Fruit fly (Drosophila melanogaster) whole organism, embryonic: Measurements from ENCODE around the gene Cpr65Av.

Experiments
- Blimp-1 ChIP-seq: fragments of 200-800 bp; sonication (Bioruptor generic); optimal IDR thresholded peaks from 3 replicates; lab custom pipeline; 2018; ENCODE audit warnings: missing biosample characterization, missing genetic modification characterization, mild to moderate bottlenecking, moderate library complexity, missing genetic modification reagents
- CG10267 ChIP-seq: fragments of 200-800 bp; sonication (Bioruptor generic); optimal IDR thresholded peaks from 2 replicates; lab custom pipeline; 2018; ENCODE audit warnings: missing biosample characterization, mild to moderate bottlenecking, missing genetic modification characterization, moderate library complexity
- CG11398 ChIP-seq: fragments of 200-800 bp; sonication (Bioruptor generic); optimal IDR thresholded peaks from 2 replicates; lab custom pipeline; 2016; ENCODE audit warnings: missing biosample characterization, missing genetic modification characterization
- CG11504 ChIP-seq: fragments of 200-800 bp; sonication (Bioruptor generic); optimal IDR thresholded peaks from 3 replicates; lab custom pipeline; 2019; ENCODE audit warnings: missing biosample characterization, mild to moderate bottlenecking, missing genetic modification characterization, moderate library complexity
- CG12155 ChIP-seq: fragments of 200-800 bp; sonication (Bioruptor generic); optimal IDR thresholded peaks from 3 replicates; lab custom pipeline; 2016; ENCODE audit warnings: missing biosample characterization, missing genetic modification characterization
- CG12659 ChIP-seq: fragments of 200-800 bp; sonication (Bioruptor generic); optimal IDR thresholded peaks from 3 replicates; lab custom pipeline; 2017; ENCODE audit warnings: mild to moderate bottlenecking, missing biosample characterization, missing genetic modification reagents, missing genetic modification characterization
- CG12769 ChIP-seq: fragments of 200-800 bp; sonication (Bioruptor generic); optimal IDR thresholded peaks from 2 replicates; lab custom pipeline; 2019; ENCODE audit warnings: missing biosample characterization, mild to moderate bottlenecking, missing genetic modification characterization, moderate library complexity
- CG13894 ChIP-seq: fragments of 200-800 bp; sonication (Bioruptor generic); optimal IDR thresholded peaks from 3 replicates; lab custom pipeline; 2018; ENCODE audit warnings: missing biosample characterization, mild to moderate bottlenecking, missing genetic modification characterization, moderate library complexity
- CG14441 ChIP-seq: fragments of 200-800 bp; sonication (Bioruptor generic); IDR thresholded peaks from 2 replicates; pipeline ENCODE4 v1.3.6; 2022; ENCODE audit warnings: missing biosample characterization, missing genetic modification characterization
- CG2129 ChIP-seq: fragments of 200-800 bp; sonication (Bioruptor generic); IDR thresholded peaks from 2 replicates; pipeline ENCODE4 v1.3.6; 2022; ENCODE audit warnings: missing biosample characterization, missing genetic modification characterization; ENCODE audit not compliant: partially characterized antibody
- CG2678 ChIP-seq: fragments of 200-800 bp; sonication (Bioruptor generic); optimal IDR thresholded peaks from 3 replicates; lab custom pipeline; 2019; ENCODE audit warnings: missing biosample characterization, mild to moderate bottlenecking, missing genetic modification characterization, moderate library complexity
- CG43689 ChIP-seq: fragments of 200-800 bp; sonication (Bioruptor generic); IDR thresholded peaks from 2 replicates; pipeline ENCODE4 v1.3.6; 2022; ENCODE audit warnings: missing biosample characterization, missing genetic modification characterization
- CG6254 ChIP-seq: fragments of 200-800 bp; sonication (Bioruptor generic); optimal IDR thresholded peaks from 3 replicates; lab custom pipeline; 2017; ENCODE audit warnings: mild to moderate bottlenecking, missing biosample characterization, missing genetic modification reagents, missing genetic modification characterization
- CG7271 ChIP-seq: fragments of 200-800 bp; sonication (Bioruptor generic); optimal IDR thresholded peaks from 2 replicates; lab custom pipeline; 2018; ENCODE audit warnings: missing biosample characterization, mild to moderate bottlenecking, missing genetic modification characterization, moderate library complexity
- CG7556 ChIP-seq: fragments of 200-800 bp; sonication (Bioruptor generic); optimal IDR thresholded peaks from 2 replicates; lab custom pipeline; 2017; ENCODE audit warnings: missing biosample characterization, mild to moderate bottlenecking, missing genetic modification characterization
- CG7839 ChIP-seq: fragments of 200-800 bp; sonication (Bioruptor generic); optimal IDR thresholded peaks from 3 replicates; lab custom pipeline; 2018; ENCODE audit warnings: missing biosample characterization, mild to moderate bottlenecking, missing genetic modification characterization, moderate library complexity
- CG9932 ChIP-seq: fragments of 200-800 bp; sonication (Bioruptor generic); IDR thresholded peaks from 2 replicates; pipeline ENCODE4 v1.3.6; 2022; ENCODE audit warnings: missing biosample characterization, missing genetic modification characterization
- Dfd ChIP-seq, 2 experiments: fragments of >200 bp; optimal IDR thresholded peaks; 2 replicates each; lab custom pipeline; 2017; ENCODE audit warnings: missing biosample characterization in 2 of 2, missing genetic modification characterization in 2 of 2
- Dp ChIP-seq: fragments of 200-800 bp; sonication (Bioruptor generic); optimal IDR thresholded peaks from 2 replicates; lab custom pipeline; 2018; ENCODE audit warnings: missing biosample characterization, mild to moderate bottlenecking, missing genetic modification characterization, moderate library complexity
- Eip74EF ChIP-seq, 2 experiments: fragments of 200-800 bp in 1 of 2; fragments of >200 bp in 1 of 2; sonication (Bioruptor generic) in 1 of 2; optimal IDR thresholded peaks; 2 replicates each; lab custom pipeline; 2017 to 2019; ENCODE audit warnings: missing biosample characterization in 2 of 2, missing genetic modification characterization in 2 of 2, mild to moderate bottlenecking in 1 of 2, moderate library complexity in 1 of 2
- HmgD ChIP-seq: fragments of 200-800 bp; sonication (Bioruptor generic); optimal IDR thresholded peaks from 3 replicates; lab custom pipeline; 2016; ENCODE audit warnings: missing biosample characterization, missing genetic modification characterization
- HmgZ ChIP-seq: fragments of 200-800 bp; sonication (Bioruptor generic); optimal IDR thresholded peaks from 2 replicates; lab custom pipeline; 2018; ENCODE audit warnings: missing biosample characterization, mild to moderate bottlenecking, missing genetic modification characterization
- Lim3 ChIP-seq: fragments of 200-800 bp; sonication (Bioruptor generic); IDR thresholded peaks from 2 replicates; pipeline ENCODE4 v1.3.6; 2022; ENCODE audit warnings: missing biosample characterization, missing genetic modification characterization
- Med ChIP-seq: fragments of 200-800 bp; sonication (Bioruptor generic); peaks from one replicate; lab custom pipeline; 2016; ENCODE audit warnings: missing biosample characterization, missing genetic modification characterization, mild to moderate bottlenecking, inconsistent platforms, moderate library complexity
- Nf-YB ChIP-seq: fragments of 200-800 bp; sonication (Bioruptor generic); optimal IDR thresholded peaks from 3 replicates; lab custom pipeline; 2019; ENCODE audit warnings: missing biosample characterization, mild to moderate bottlenecking, missing genetic modification characterization, moderate library complexity
- Oli ChIP-seq: fragments of 200-800 bp; sonication (Bioruptor generic); optimal IDR thresholded peaks from 2 replicates; lab custom pipeline; 2018; ENCODE audit warnings: missing biosample characterization, mild to moderate bottlenecking, missing genetic modification characterization, moderate library complexity
- Pdp1 ChIP-seq, 2 experiments: fragments of 200-800 bp; sonication (Bioruptor generic); optimal IDR thresholded peaks; 3 replicates each; lab custom pipeline; 2016; ENCODE audit warnings: missing biosample characterization in 2 of 2, missing genetic modification characterization in 2 of 2, mild to moderate bottlenecking in 1 of 2, moderate library complexity in 1 of 2
- Spps ChIP-seq: fragments of 200-800 bp; sonication (Bioruptor generic); optimal IDR thresholded peaks from 2 replicates; lab custom pipeline; 2018; ENCODE audit warnings: missing biosample characterization, mild to moderate bottlenecking, missing genetic modification characterization
- YL-1 ChIP-seq: fragments of 200-800 bp; sonication (Bioruptor generic); optimal IDR thresholded peaks from 3 replicates; lab custom pipeline; 2017; ENCODE audit warnings: missing biosample characterization, mild to moderate bottlenecking, missing genetic modification characterization
- abd-A ChIP-seq: fragments of 200-800 bp; sonication (Bioruptor generic); optimal IDR thresholded peaks from 3 replicates; lab custom pipeline; 2019; ENCODE audit warnings: missing biosample characterization, mild to moderate bottlenecking, missing genetic modification characterization, moderate library complexity
- chinmo ChIP-seq: fragments of 200-800 bp; sonication (Bioruptor generic); IDR thresholded peaks from 4 replicates; pipeline ENCODE4 v1.3.6; 2022; ENCODE audit warnings: missing biosample characterization, missing genetic modification characterization; ENCODE audit not compliant: partially characterized antibody
- cwo ChIP-seq: fragments of 200-800 bp; sonication (Bioruptor generic); optimal IDR thresholded peaks from 3 replicates; lab custom pipeline; 2017; ENCODE audit warnings: missing biosample characterization, missing genetic modification characterization, mild to moderate bottlenecking, moderate library complexity, missing genetic modification reagents
- gem ChIP-seq: fragments of 200-800 bp; sonication (Bioruptor generic); optimal IDR thresholded peaks from 2 replicates; lab custom pipeline; 2019; ENCODE audit warnings: missing biosample characterization, mild to moderate bottlenecking, missing genetic modification characterization, moderate library complexity
- grau ChIP-seq: fragments of 200-800 bp; optimal IDR thresholded peaks from 3 replicates; lab custom pipeline; 2019; ENCODE audit warnings: missing biosample characterization, mild to moderate bottlenecking, missing genetic modification characterization, moderate library complexity
- grn ChIP-seq: fragments of 200-800 bp; sonication (Bioruptor generic); optimal IDR thresholded peaks from 3 replicates; lab custom pipeline; 2017; ENCODE audit warnings: missing biosample characterization, missing genetic modification characterization
- hbn ChIP-seq: fragments of 200-800 bp; sonication (Bioruptor generic); IDR thresholded peaks from 2 replicates; pipeline ENCODE4 v1.3.6; 2022; ENCODE audit warnings: missing biosample characterization, missing genetic modification characterization; ENCODE audit not compliant: partially characterized antibody
- pho ChIP-seq: fragments of 200-800 bp; sonication (Bioruptor generic); optimal IDR thresholded peaks from 2 replicates; lab custom pipeline; 2016; ENCODE audit warnings: missing biosample characterization, missing genetic modification characterization
- pros ChIP-seq: fragments of 200-800 bp; sonication (Bioruptor generic); optimal IDR thresholded peaks from 3 replicates; lab custom pipeline; 2019; ENCODE audit warnings: missing biosample characterization, mild to moderate bottlenecking, missing genetic modification characterization, moderate library complexity
- repo ChIP-seq: fragments of 200-800 bp; sonication (Bioruptor generic); optimal IDR thresholded peaks from 2 replicates; lab custom pipeline; 2016; ENCODE audit warnings: missing biosample characterization, missing genetic modification characterization
- row ChIP-seq: fragments of 200-800 bp; sonication (Bioruptor generic); IDR thresholded peaks from 3 replicates; pipeline ENCODE4 v1.3.6; 2022; ENCODE audit warnings: missing biosample characterization, missing genetic modification characterization
- salm ChIP-seq: fragments of 200-800 bp; sonication (Bioruptor generic); optimal IDR thresholded peaks from 2 replicates; lab custom pipeline; 2018; ENCODE audit warnings: missing biosample characterization, mild to moderate bottlenecking, missing genetic modification characterization
- sd ChIP-seq: fragments of 200-800 bp; sonication (Bioruptor generic); optimal IDR thresholded peaks from 3 replicates; lab custom pipeline; 2018; ENCODE audit warnings: missing biosample characterization, mild to moderate bottlenecking, missing genetic modification characterization, moderate library complexity
- sens ChIP-seq: fragments of 200-800 bp; sonication (Bioruptor generic); peaks from one replicate; lab custom pipeline; 2016; ENCODE audit warnings: missing biosample characterization, missing genetic modification characterization
- stc ChIP-seq: fragments of 200-800 bp; sonication (Bioruptor generic); IDR thresholded peaks from 2 replicates; pipeline ENCODE4 v1.3.6; 2022; ENCODE audit warnings: missing biosample characterization, missing genetic modification characterization
- unpg ChIP-seq: fragments of 200-800 bp; sonication (Bioruptor generic); optimal IDR thresholded peaks from 3 replicates; lab custom pipeline; 2018; ENCODE audit warnings: missing biosample characterization, mild to moderate bottlenecking, missing genetic modification characterization, moderate library complexity
- vvl ChIP-seq: fragments of 200-800 bp; sonication (Bioruptor generic); IDR thresholded peaks from 2 replicates; pipeline ENCODE4 v1.3.6; 2022; ENCODE audit warnings: missing biosample characterization, missing genetic modification characterization
- wor ChIP-seq: fragments of 200-800 bp; sonication (Bioruptor generic); IDR thresholded peaks from 2 replicates; pipeline ENCODE4 v1.3.6; 2022; ENCODE audit warnings: missing biosample characterization, missing genetic modification characterization
- zen ChIP-seq: fragments of 200-800 bp; sonication (Bioruptor generic); optimal IDR thresholded peaks from 3 replicates; lab custom pipeline; 2018; ENCODE audit warnings: missing biosample characterization, mild to moderate bottlenecking, missing genetic modification characterization, moderate library complexity
- zfh2 ChIP-seq: fragments of 200-800 bp; sonication (Bioruptor generic); optimal IDR thresholded peaks from 2 replicates; lab custom pipeline; 2016; ENCODE audit warnings: missing biosample characterization, missing genetic modification characterization

Gene Cpr65Av

DNA sequence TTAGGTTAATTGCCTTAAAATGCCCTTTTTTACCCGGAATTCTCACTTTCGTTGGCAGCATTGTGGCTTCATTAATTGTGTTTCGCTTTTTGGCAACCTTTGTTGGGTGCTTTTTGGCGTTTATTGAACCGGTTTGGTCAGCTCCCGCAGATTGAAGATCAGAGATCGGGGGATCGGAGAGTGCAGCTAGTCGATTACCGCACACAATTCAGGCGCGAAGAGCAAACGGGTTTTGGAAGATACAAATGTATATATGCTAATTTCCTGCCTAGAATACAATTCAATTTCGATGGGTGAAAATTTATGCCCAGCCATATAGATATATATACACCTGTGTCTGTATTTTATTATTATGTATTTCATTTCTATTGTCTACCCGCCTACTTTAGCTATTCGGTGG, 1.8 kb upstream of the Cpr65Av start:
- TF ChIP-seq vvl: peak; percentile 70; the same call in 1 of the 2 replicates
- TF ChIP-seq stc (GFP tag; lab: Robert Waterston, UW): no peak
- TF ChIP-seq CG7271 (tag; lab: Kevin White, UChicago): no peak
- peak; percentile 78 for TF ChIP-seq CG13894 (tag; lab: Kevin White, UChicago)
- no peak for TF ChIP-seq zfh2 (GFP tag; lab: Kevin White, UChicago)
- no peak for TF ChIP-seq HmgD (GFP tag; lab: Kevin White, UChicago)
- no peak for TF ChIP-seq zen (tag; lab: Kevin White, UChicago)
- no peak for TF ChIP-seq hbn (GFP tag; lab: Robert Waterston, UW)
- TF ChIP-seq CG2678 (tag; lab: Kevin White, UChicago): no peak
- TF ChIP-seq sd (tag; lab: Kevin White, UChicago): peak; percentile 35
- no peak for TF ChIP-seq gem
- no peak for TF ChIP-seq CG11398
- peak; percentile 81 for TF ChIP-seq abd-A (tag; lab: Kevin White, UChicago)
- peak; percentile 90 for TF ChIP-seq chinmo
- TF ChIP-seq wor: no peak
- TF ChIP-seq Dfd (GFP tag; optimal IDR thresholded peaks at IDR 0.05; lab: Kevin White, UChicago): no peak
- peak; percentile 64 for TF ChIP-seq CG12769
- peak; percentile 52 for TF ChIP-seq cwo (GFP tag; lab: Kevin White, UChicago)
- TF ChIP-seq CG10267 (tag; lab: Kevin White, UChicago): no peak
- TF ChIP-seq grn: no peak
- TF ChIP-seq Spps (tag; lab: Kevin White, UChicago): no peak
- no peak for TF ChIP-seq YL-1 (GFP tag; lab: Kevin White, UChicago)
- TF ChIP-seq Eip74EF (GFP tag; optimal IDR thresholded peaks at IDR 0.05; lab: Kevin White, UChicago): no peak
- TF ChIP-seq repo (GFP tag; lab: Kevin White, UChicago): no peak
- TF ChIP-seq pros: no peak
- peak; percentile 28 for TF ChIP-seq sens (GFP tag; lab: Kevin White, UChicago)
- TF ChIP-seq Nf-YB (GFP tag; lab: Kevin White, UChicago): no peak
- no peak for TF ChIP-seq pho (GFP tag; lab: Kevin White, UChicago)
- TF ChIP-seq Pdp1 (GFP tag; optimal IDR thresholded peaks at IDR 0.05; lab: Kevin White, UChicago): peak in 1 of 2 experiments; percentile 65
- no peak for TF ChIP-seq CG2129 (GFP tag; lab: Robert Waterston, UW)
- peak; percentile 17 for TF ChIP-seq Blimp-1 (GFP tag; lab: Kevin White, UChicago)
- no peak for TF ChIP-seq Lim3 (GFP tag; lab: Robert Waterston, UW)

- TF ChIP-seq gem (peak; percentile 52), CG14441 (peak; percentile 24; the same call in 1 of the 2 replicates), CG11504 (tag; lab: Kevin White, UChicago) (peak; percentile 27), Dp (no peak), salm (tag; lab: Kevin White, UChicago) (no peak), row (0 out of 3 replicates have a peak, but pooled peaks have one; percentile 22), CG9932 (GFP tag; lab: Robert Waterston, UW) (peak; percentile 39; the same call in 1 of the 2 replicates), Med (GFP tag; lab: Kevin White, UChicago) (peak; percentile 8), CG43689 (GFP tag; lab: Robert Waterston, UW) (no peak), Oli (tag; lab: Kevin White, UChicago) (peak; percentile 33), CG7556 (GFP tag; lab: Kevin White, UChicago) (peak; percentile 10), CG12155 (GFP tag; lab: Kevin White, UChicago) (no peak), CG6254 (GFP tag; lab: Kevin White, UChicago) (no peak), HmgZ (tag; lab: Kevin White, UChicago) (no peak), CG12659 (peak; percentile 4), grau (tag; lab: Kevin White, UChicago) (peak; percentile 20), unpg (GFP tag; lab: Kevin White, UChicago) (peak; percentile 0), CG7839 (tag; lab: Kevin White, UChicago) (peak; percentile 33), pros (peak; percentile 19)
These were observed 1.1 kb upstream of the Cpr65Av start for dm6 chr3L:6140771-6141472.
